Worm (Caenorhabditis elegans): ENCODE measurements around the gene nspb-1.

ce11 chrIV:6556624-6557368 lies 34.1 kb downstream of the nspb-1 start, which contains the start of gene try-3:
- TF ChIP-seq dao-5 (tag; optimal IDR thresholded peaks at IDR 0.05) = peak; percentile 9
- TF ChIP-seq him-1 (tag; optimal IDR thresholded peaks at IDR 0.05) = peak; percentile 45
- peak; percentile 19 for TF ChIP-seq W03F9.2 (tag; optimal IDR thresholded peaks at IDR 0.05)

All from whole organism, L4/young adult.